Worm (Caenorhabditis elegans) whole organism, late embryonic: ENCODE results near the gene C04H5.1.

Source experiments
- ceh-14 ChIP-seq: sonication (generic microtip); optimal IDR thresholded peaks from 2 replicates; lab custom pipeline; 2016; ENCODE audit warnings: missing genotype, missing genetic modification characterization, missing compliant biosample characterization
- ceh-9 ChIP-seq: sonication (generic microtip); optimal IDR thresholded peaks from 2 replicates; lab custom pipeline; 2016; ENCODE audit warnings: mild to moderate bottlenecking, missing genetic modification characterization, inconsistent platforms, missing compliant biosample characterization
- che-1 ChIP-seq: sonication (generic microtip); optimal IDR thresholded peaks from 2 replicates; lab custom pipeline; 2016; ENCODE audit warnings: mild to moderate bottlenecking, missing genetic modification characterization, missing compliant biosample characterization
- dve-1 ChIP-seq: sonication (generic microtip); optimal IDR thresholded peaks from 2 replicates; lab custom pipeline; 2017; ENCODE audit warnings: antibody characterized with exemption, mild to moderate bottlenecking, missing genetic modification characterization, missing compliant biosample characterization
- elt-2 ChIP-seq: sonication (generic microtip); optimal IDR thresholded peaks from 2 replicates; lab custom pipeline; 2016; ENCODE audit warnings: missing genetic modification reagents, missing genetic modification characterization, missing compliant biosample characterization
- eyg-1 ChIP-seq: sonication (generic microtip); optimal IDR thresholded peaks from 2 replicates; lab custom pipeline; 2016; ENCODE audit warnings: missing genotype, missing genetic modification characterization, missing compliant biosample characterization
- fkh-6 ChIP-seq: sonication (generic microtip); optimal IDR thresholded peaks from 2 replicates; lab custom pipeline; 2016; ENCODE audit warnings: missing genetic modification characterization, missing compliant biosample characterization
- hlh-8 ChIP-seq: sonication (generic microtip); optimal IDR thresholded peaks from 2 replicates; lab custom pipeline; 2016; ENCODE audit warnings: missing genotype, missing genetic modification characterization, missing compliant biosample characterization
- madf-2 ChIP-seq: sonication (generic microtip); optimal IDR thresholded peaks from 2 replicates; lab custom pipeline; 2017; ENCODE audit warnings: missing genetic modification characterization, missing compliant biosample characterization
- pat-9 ChIP-seq: fragments of 200-800 bp; sonication (Bioruptor generic); optimal IDR thresholded peaks from 2 replicates; lab custom pipeline; 2018; ENCODE audit warnings: mild to moderate bottlenecking, missing genetic modification characterization, moderate library complexity, missing compliant biosample characterization
- pha-2 ChIP-seq: sonication (generic microtip); optimal IDR thresholded peaks from 2 replicates; lab custom pipeline; 2017; ENCODE audit warnings: mild to moderate bottlenecking, missing genetic modification characterization, missing compliant biosample characterization
- pqm-1 ChIP-seq: sonication (generic microtip); optimal IDR thresholded peaks from 2 replicates; lab custom pipeline; 2016; ENCODE audit warnings: missing genetic modification characterization, missing compliant biosample characterization
- ref-2 ChIP-seq: sonication (generic microtip); optimal IDR thresholded peaks from 2 replicates; lab custom pipeline; 2016; ENCODE audit warnings: missing genetic modification characterization, missing compliant biosample characterization
- rnt-1 ChIP-seq: sonication (generic microtip); optimal IDR thresholded peaks from 2 replicates; lab custom pipeline; 2016; ENCODE audit warnings: missing genetic modification characterization, missing compliant biosample characterization
- sdc-2 ChIP-seq: sonication (generic microtip); optimal IDR thresholded peaks from 2 replicates; lab custom pipeline; 2016; ENCODE audit warnings: missing genotype, missing genetic modification characterization, missing compliant biosample characterization
- sox-4 ChIP-seq: sonication (generic microtip); optimal IDR thresholded peaks from 2 replicates; lab custom pipeline; 2017; ENCODE audit warnings: mild to moderate bottlenecking, missing genetic modification characterization, inconsistent platforms, missing compliant biosample characterization
- tbx-2 ChIP-seq: sonication (generic microtip); optimal IDR thresholded peaks from 2 replicates; lab custom pipeline; 2016; ENCODE audit warnings: missing genetic modification characterization, missing compliant biosample characterization
- tbx-7 ChIP-seq: sonication (generic microtip); optimal IDR thresholded peaks from 2 replicates; lab custom pipeline; 2016; ENCODE audit warnings: missing genotype, missing genetic modification characterization, missing compliant biosample characterization
- unc-3 ChIP-seq, 2 experiments: fragments of 200-800 bp in 1 of 2; sonication (Bioruptor generic) in 1 of 2; sonication (generic microtip) in 1 of 2; conservative IDR thresholded peaks in 1 of 2; optimal IDR thresholded peaks in 1 of 2; 2 replicates each; pipeline versions ENCODE4 v1.3.6 to Lab custom; 2016 to 2022; ENCODE audit warnings: missing compliant biosample characterization in 2 of 2, missing genetic modification characterization in 2 of 2, missing genetic modification reagents in 1 of 2
- unc-42 ChIP-seq: sonication (generic microtip); optimal IDR thresholded peaks from 2 replicates; lab custom pipeline; 2016; ENCODE audit warnings: missing genotype, missing genetic modification characterization, missing compliant biosample characterization
- unc-86 ChIP-seq: sonication (generic microtip); optimal IDR thresholded peaks from 2 replicates; lab custom pipeline; 2016; ENCODE audit warnings: missing genetic modification characterization, missing compliant biosample characterization
- ztf-16 ChIP-seq: sonication (generic microtip); optimal IDR thresholded peaks from 2 replicates; lab custom pipeline; 2017; ENCODE audit warnings: missing genetic modification characterization, missing compliant biosample characterization

C04H5.1 gene

DNA sequence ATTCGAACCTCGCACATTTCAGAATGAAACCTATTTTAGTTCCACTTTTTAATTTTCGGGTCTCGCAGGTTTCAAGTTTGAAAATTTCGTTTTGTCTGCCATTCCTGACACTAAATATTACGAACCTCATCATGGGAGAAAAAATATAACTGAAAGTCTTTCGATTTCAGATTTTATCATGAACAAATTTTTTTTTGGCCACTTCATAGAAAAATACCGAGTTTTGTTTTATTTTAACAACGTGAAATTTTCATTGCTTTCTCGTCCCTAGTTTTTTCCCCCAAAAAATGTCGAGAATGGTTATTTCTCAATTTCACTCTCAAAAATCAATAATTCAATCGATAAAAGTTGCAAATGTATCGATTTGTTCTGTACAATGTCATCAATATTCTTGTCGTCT lies 44.6 kb downstream of the C04H5.1 start, which contains the start of gene C01G12.9:
C01G12.9 (plus strand) TSS at position 301 of the 400 bp plus-strand sequence.
- TF ChIP-seq rnt-1, result no peak
- no peak for TF ChIP-seq hlh-8 (tag; lab: Kevin White, UChicago)
- no peak for TF ChIP-seq sox-4 (tag; lab: Kevin White, UChicago)
- TF ChIP-seq pqm-1 (tag; lab: Kevin White, UChicago), result no peak
- no peak for TF ChIP-seq unc-86 (tag; lab: Kevin White, UChicago)
- no peak for TF ChIP-seq tbx-7 (tag; lab: Kevin White, UChicago)
- no peak for TF ChIP-seq elt-2 (tag; lab: Kevin White, UChicago)
- TF ChIP-seq pat-9 (tag; lab: Kevin White, UChicago), result no peak
- TF ChIP-seq tbx-2 (tag; lab: Kevin White, UChicago), result no peak

ce11 chrII:14580549-14580948 lies 46.4 kb downstream of the C04H5.1 start, which contains the start of the genes nspb-8 and nspb-9:
TSS of gene nspb-8 (minus strand) at chrII:14580649.
TSS of gene nspb-9 (plus strand) at chrII:14580859.
- TF ChIP-seq elt-2 (tag; lab: Kevin White, UChicago), result no peak
- TF ChIP-seq pha-2, result no peak
- no peak for TF ChIP-seq madf-2 (tag; lab: Kevin White, UChicago)
- TF ChIP-seq che-1, result no peak
- no peak for TF ChIP-seq sdc-2 (tag; lab: Kevin White, UChicago)
- TF ChIP-seq ceh-9, result no peak
- no peak for TF ChIP-seq dve-1 (tag; lab: Kevin White, UChicago)
- no peak for TF ChIP-seq eyg-1
- TF ChIP-seq fkh-6 (tag; lab: Kevin White, UChicago), result no peak
- TF ChIP-seq ztf-16 (tag; lab: Kevin White, UChicago), result no peak
- no peak for TF ChIP-seq ref-2

- TF ChIP-seq unc-3 (GFP tag; conservative IDR thresholded peaks at IDR 0.05; lab: Robert Waterston, UW) (no peak), unc-3 (tag; optimal IDR thresholded peaks at IDR 0.05; lab: Kevin White, UChicago) (no peak), ceh-14 (tag; lab: Kevin White, UChicago) (no peak), unc-42 (tag; lab: Kevin White, UChicago) (no peak)
These were observed 48.1 kb downstream of the C04H5.1 start, which contains the start of gene C01G12.3 for ce11 chrII:14582206-14582605. TSS of gene C01G12.3 (minus strand) at chrII:14582306.
